Worm (Caenorhabditis elegans) whole organism, L4 larva: ENCODE measurements around the gene scl-13.

Experiments used
- F26F4.8 ChIP-seq: fragments of 200-800 bp; sonication (Bioruptor generic); conservative IDR thresholded peaks from 2 replicates; pipeline ENCODE4 v1.3.6; 2022; ENCODE audit warnings: missing genetic modification characterization, missing compliant biosample characterization
- F37D6.2 ChIP-seq: sonication (generic microtip); optimal IDR thresholded peaks from 2 replicates; lab custom pipeline; 2016; ENCODE audit warnings: mild to moderate bottlenecking, missing genetic modification characterization, missing compliant biosample characterization
- egl-27 ChIP-seq: sonication (generic microtip); optimal IDR thresholded peaks from 3 replicates; lab custom pipeline; 2017; ENCODE audit warnings: missing biosample characterization, missing genetic modification reagents, missing genetic modification characterization
- unc-62 ChIP-seq, 3 experiments: fragments of 150-350 bp in 1 of 3; sonication (generic microtip); optimal IDR thresholded peaks in 2 of 3; peaks in 1 of 3; 1 replicate in 1 of 3; 2 replicates in 2 of 3; lab custom pipeline; 2014 to 2017; ENCODE audit warnings: missing biosample characterization in 3 of 3, missing genetic modification characterization in 3 of 3, missing genetic modification reagents in 3 of 3, missing genotype in 1 of 3
- zag-1 ChIP-seq: fragments of 150-350 bp; optimal IDR thresholded peaks from 2 replicates; lab custom pipeline; 2014; ENCODE audit warnings: missing biosample characterization, missing genetic modification characterization

- TF ChIP-seq unc-62 (GFP tag; optimal IDR thresholded peaks at IDR 0.05 in 1 of 2; lab: Kevin White, UChicago) = no peak
- no peak for TF ChIP-seq unc-62 (tag; optimal IDR thresholded peaks at IDR 0.05; lab: Kevin White, UChicago)
- TF ChIP-seq zag-1 (tag; lab: Kevin White, UChicago) = no peak
- TF ChIP-seq egl-27 (tag; lab: Kevin White, UChicago) = no peak
- TF ChIP-seq F37D6.2 (tag; lab: Kevin White, UChicago) = no peak
- TF ChIP-seq F26F4.8 (GFP tag; lab: Robert Waterston, UW) = no peak
Measured at ce11 chrV:3860123-3860522, 48.7 kb upstream of the scl-13 start, which contains the start of gene nhr-189.
